Fruit fly (Drosophila melanogaster): Measurements from ENCODE around the gene CG13361.
A peak's percentile ranks its signal among the peaks of the same experiment; 100 is the strongest.

Gene CG13361

DNA sequence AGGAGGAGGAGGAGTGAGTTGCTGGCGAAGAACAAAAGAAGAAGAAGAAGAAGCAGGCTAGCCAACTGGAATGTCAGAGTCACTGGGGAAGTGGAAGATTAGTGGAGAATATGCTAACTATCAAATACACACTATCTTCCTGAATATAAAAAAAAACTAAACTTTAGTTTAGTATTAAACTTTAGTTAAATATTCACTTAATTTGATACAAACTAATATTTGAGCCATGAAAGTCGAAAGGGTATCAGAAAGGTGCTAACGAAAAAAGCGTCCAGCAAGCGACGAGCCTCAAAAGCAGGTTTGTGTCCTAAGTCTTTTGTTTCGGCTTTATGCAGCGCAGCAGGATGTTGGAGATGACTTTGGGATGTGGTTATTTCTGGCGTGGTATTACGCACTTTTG, 21.7 kb upstream of the CG13361 start (continued):
- TF ChIP-seq OdsH (GFP tag; optimal IDR thresholded peaks at IDR 0.05) (peak; percentile 64), CG10631 (GFP tag; optimal IDR thresholded peaks at IDR 0.05) (peak; percentile 81), ss (GFP tag; optimal IDR thresholded peaks at IDR 0.05) (peak; percentile 76 to 77), CG4318 (GFP tag; optimal IDR thresholded peaks at IDR 0.05) (no peak), Ets96B (tag; optimal IDR thresholded peaks at IDR 0.05) (peak; percentile 78), Sox14 (GFP tag; optimal IDR thresholded peaks at IDR 0.05) (peak; percentile 79), topi (GFP tag; optimal IDR thresholded peaks at IDR 0.05) (peak; percentile 81), Gug (GFP tag; IDR thresholded peaks at IDR 0.05) (peak; percentile 47), spab (GFP tag; optimal IDR thresholded peaks at IDR 0.05) (peak; percentile 70), CG8632 (GFP tag; optimal IDR thresholded peaks at IDR 0.05) (peak; percentile 67), esn (GFP tag; optimal IDR thresholded peaks at IDR 0.05) (peak; percentile 84), salr (GFP tag; optimal IDR thresholded peaks at IDR 0.05) (peak; percentile 40 to 45), CG11902 (GFP tag; optimal IDR thresholded peaks at IDR 0.05) (peak; percentile 44), CG8119 (GFP tag; IDR thresholded peaks at IDR 0.05) (peak; percentile 73), CG6163 (GFP tag; IDR thresholded peaks at IDR 0.05) (peak; percentile 82), Eip75B (GFP tag; optimal IDR thresholded peaks at IDR 0.05) (peak; percentile 81), CG11762 (GFP tag; optimal IDR thresholded peaks at IDR 0.05; ENCODE audit: insufficient read depth) (no peak), net (GFP tag; optimal IDR thresholded peaks at IDR 0.05) (peak; percentile 58), fd85E (GFP tag; optimal IDR thresholded peaks at IDR 0.05) (no peak), CG10669 (GFP tag; optimal IDR thresholded peaks at IDR 0.05) (peak; percentile 66), Eip93F (GFP tag; optimal IDR thresholded peaks at IDR 0.05) (peak; percentile 50), Sox102F (GFP tag; optimal IDR thresholded peaks at IDR 0.05) (peak; percentile 81), CG6854 (GFP tag; optimal IDR thresholded peaks at IDR 0.05) (peak; percentile 26)

DNA sequence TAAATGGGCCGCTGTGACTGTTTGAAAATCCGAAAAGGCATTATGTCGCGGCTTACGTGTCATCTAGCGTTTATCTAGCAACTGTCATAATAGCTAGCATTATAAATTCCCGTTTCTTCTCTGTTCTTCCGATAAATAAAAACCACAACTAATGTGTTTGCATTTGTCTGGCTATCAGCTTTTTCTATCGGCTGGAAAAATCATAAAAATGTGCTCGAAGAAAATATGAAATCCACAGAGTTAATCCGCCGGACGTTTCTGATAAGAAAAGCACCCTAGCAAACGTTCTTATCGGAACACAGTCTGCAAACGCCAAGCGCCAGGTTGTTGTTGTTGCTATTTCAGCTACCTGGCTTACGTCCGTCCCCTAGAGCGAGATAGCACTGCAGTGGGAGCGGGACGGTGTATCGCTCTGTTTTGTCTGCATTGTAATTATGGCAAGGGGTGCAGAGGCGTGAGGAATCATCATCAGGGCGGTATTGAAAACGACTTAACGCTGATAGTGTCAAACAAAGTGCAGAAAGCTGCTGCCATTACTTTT, 20.8 kb upstream of the CG13361 start:
- TF ChIP-seq fkh (GFP tag; optimal IDR thresholded peaks at IDR 0.05) (peak; percentile 88), CG34406 (GFP tag; optimal IDR thresholded peaks at IDR 0.05) (no peak)

DNA sequence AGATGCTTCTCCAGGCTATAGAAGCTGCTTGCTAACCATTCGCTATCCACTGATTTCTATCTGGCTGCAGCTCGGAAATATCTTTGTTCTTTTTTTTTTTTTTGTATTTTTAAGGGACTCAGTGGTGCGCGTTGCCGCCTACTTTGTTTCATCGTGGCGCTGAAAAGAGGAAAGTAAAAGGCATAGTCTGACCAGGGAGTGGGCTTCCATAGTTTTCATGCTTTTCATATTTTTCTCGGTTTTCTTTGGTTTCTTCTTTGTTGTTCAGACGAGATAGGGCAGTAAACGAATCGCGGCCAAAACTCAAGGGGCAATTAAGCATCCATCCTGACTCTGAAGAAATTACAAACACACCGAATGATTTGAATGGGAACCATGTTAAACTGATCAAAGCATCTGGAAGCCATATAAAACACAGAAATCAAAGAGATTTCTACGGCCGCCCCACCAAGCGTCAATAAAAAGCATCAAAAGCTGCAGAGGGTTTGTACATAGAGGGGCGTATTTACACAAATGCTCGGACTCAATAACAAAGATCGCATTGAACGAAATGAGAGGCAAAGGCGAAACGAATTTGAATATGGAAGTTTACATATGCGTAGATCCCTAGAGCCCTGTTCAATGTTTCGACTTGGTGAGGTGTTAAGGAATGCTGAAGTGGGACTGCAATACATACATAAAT, 19.0 kb upstream of the CG13361 start:
- no peak for TF ChIP-seq CG10631 (GFP tag; optimal IDR thresholded peaks at IDR 0.05)
- TF ChIP-seq fkh (GFP tag; optimal IDR thresholded peaks at IDR 0.05): peak; percentile 52

DNA sequence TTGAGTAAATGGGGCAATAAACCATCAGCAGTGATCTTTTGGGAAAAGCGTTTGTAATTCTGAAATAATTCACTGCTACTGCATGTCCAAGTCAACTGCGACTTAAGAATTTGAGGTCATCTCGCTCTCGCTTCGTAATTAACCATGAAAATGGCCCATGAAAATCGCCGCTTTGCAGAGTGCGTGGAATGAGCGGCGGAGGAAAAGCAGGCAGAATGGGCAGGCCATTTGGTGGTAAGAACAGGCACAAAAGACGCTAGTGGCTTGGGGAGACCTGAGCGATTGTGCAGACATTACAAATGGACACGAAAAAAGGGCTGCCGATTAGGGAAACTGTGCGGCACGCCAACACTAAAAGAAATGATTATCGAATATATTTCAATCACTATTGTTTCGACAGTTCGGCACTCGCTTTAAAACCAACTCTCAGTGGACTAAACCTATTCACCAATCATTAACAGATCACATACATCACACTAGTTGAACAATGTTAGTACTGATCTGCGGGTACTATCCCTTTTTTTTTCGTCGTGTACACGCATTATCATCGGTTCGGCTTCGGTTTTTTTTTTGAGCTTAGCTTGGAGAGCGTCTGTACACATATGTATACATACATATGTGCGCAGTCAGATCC, 18.1 kb upstream of the CG13361 start:
- TF ChIP-seq Hr39 (GFP tag; optimal IDR thresholded peaks at IDR 0.05) (peak; percentile 13), CG10669 (GFP tag; optimal IDR thresholded peaks at IDR 0.05) (peak; percentile 7), net (GFP tag; optimal IDR thresholded peaks at IDR 0.05) (no peak), CG6792 (GFP tag; optimal IDR thresholded peaks at IDR 0.05) (peak; percentile 3), eg (GFP tag; IDR thresholded peaks at IDR 0.05) (no peak), topi (GFP tag; optimal IDR thresholded peaks at IDR 0.05) (no peak), CG11902 (GFP tag; optimal IDR thresholded peaks at IDR 0.05) (no peak), Eip75B (GFP tag; optimal IDR thresholded peaks at IDR 0.05) (peak; percentile 0), CG1621 (tag; optimal IDR thresholded peaks at IDR 0.05) (peak; percentile 8), CG11294 (GFP tag; IDR thresholded peaks at IDR 0.05) (no peak), Hr38 (GFP tag; optimal IDR thresholded peaks at IDR 0.05) (no peak), esn (GFP tag; optimal IDR thresholded peaks at IDR 0.05) (peak; percentile 18), CG8119 (GFP tag; IDR thresholded peaks at IDR 0.05) (no peak), CG31627 (GFP tag; optimal IDR thresholded peaks at IDR 0.05) (peak; percentile 4), CG7368 (GFP tag; optimal IDR thresholded peaks at IDR 0.05) (no peak), fd85E (GFP tag; optimal IDR thresholded peaks at IDR 0.05) (no peak), Ets96B (tag; optimal IDR thresholded peaks at IDR 0.05) (peak; percentile 3), Sox102F (GFP tag; optimal IDR thresholded peaks at IDR 0.05) (no peak), acj6 (GFP tag; optimal IDR thresholded peaks at IDR 0.05) (peak; percentile 2), Blimp-1 (GFP tag; optimal IDR thresholded peaks at IDR 0.05) (no peak), CG6163 (GFP tag; IDR thresholded peaks at IDR 0.05) (0 out of 3 replicates have a peak, but pooled peaks have one; percentile 31), vri (GFP tag; optimal IDR thresholded peaks at IDR 0.05) (no peak), Gug (GFP tag; IDR thresholded peaks at IDR 0.05) (no peak), CG34406 (GFP tag; optimal IDR thresholded peaks at IDR 0.05) (no peak), pdm3 (GFP tag; optimal IDR thresholded peaks at IDR 0.05) (no peak), Met (GFP tag; optimal IDR thresholded peaks at IDR 0.05) (peak; percentile 13), CG10631 (GFP tag; optimal IDR thresholded peaks at IDR 0.05) (peak; percentile 10), svp (GFP tag) (peak; percentile 19), Hr4 (GFP tag; optimal IDR thresholded peaks at IDR 0.05) (no peak), CG11762 (GFP tag; optimal IDR thresholded peaks at IDR 0.05; ENCODE audit: insufficient read depth) (no peak), Eip78C (GFP tag) (peak; percentile 53)
